Fruit fly (Drosophila melanogaster) whole organism, prepupa: ENCODE results near the gene E2f2.

Experiments
- CG10631 ChIP-seq: fragments of 200-800 bp; sonication (Bioruptor generic); optimal IDR thresholded peaks from 2 replicates; lab custom pipeline; 2016; ENCODE audit warnings: missing biosample characterization, missing genetic modification characterization
- CG10669 ChIP-seq: fragments of 200-800 bp; sonication (Bioruptor generic); optimal IDR thresholded peaks from 3 replicates; lab custom pipeline; 2018; ENCODE audit warnings: missing biosample characterization, mild to moderate bottlenecking, missing genetic modification characterization, moderate library complexity
- CG11294 ChIP-seq: fragments of 200-800 bp; sonication (Bioruptor generic); IDR thresholded peaks from 2 replicates; pipeline ENCODE4 v1.3.6; 2022; ENCODE audit warnings: missing biosample characterization, missing genetic modification characterization
- CG11762 ChIP-seq: fragments of 200-800 bp; sonication (Bioruptor generic); optimal IDR thresholded peaks from 3 replicates; lab custom pipeline; 2016; ENCODE audit warnings: missing biosample characterization, missing genetic modification characterization; ENCODE audit not compliant: insufficient read depth
- CG15336 ChIP-seq: fragments of 200-800 bp; sonication (Bioruptor generic); IDR thresholded peaks from 2 replicates; pipeline ENCODE4 v1.3.6; 2022; ENCODE audit warnings: missing biosample characterization, missing genetic modification characterization
- CG1621 ChIP-seq: fragments of 200-800 bp; sonication (Bioruptor generic); optimal IDR thresholded peaks from 3 replicates; lab custom pipeline; 2018; ENCODE audit warnings: missing biosample characterization, mild to moderate bottlenecking, missing genetic modification characterization
- CG3032 ChIP-seq: fragments of 200-800 bp; optimal IDR thresholded peaks from 2 replicates; lab custom pipeline; 2019; ENCODE audit warnings: missing biosample characterization, mild to moderate bottlenecking, missing genetic modification characterization, moderate library complexity
- CG31627 ChIP-seq: fragments of 200-800 bp; sonication (Bioruptor generic); optimal IDR thresholded peaks from 3 replicates; lab custom pipeline; 2016; ENCODE audit warnings: missing biosample characterization, missing genetic modification characterization
- CG32006 ChIP-seq: fragments of 200-800 bp; sonication (Bioruptor generic); optimal IDR thresholded peaks from 3 replicates; lab custom pipeline; 2017; ENCODE audit warnings: missing biosample characterization, mild to moderate bottlenecking, missing genetic modification characterization
- CG3919 ChIP-seq: fragments of 200-800 bp; sonication (Bioruptor generic); optimal IDR thresholded peaks from 3 replicates; lab custom pipeline; 2016; ENCODE audit warnings: missing biosample characterization, missing genetic modification characterization
- CG4318 ChIP-seq: fragments of 200-800 bp; sonication (Bioruptor generic); optimal IDR thresholded peaks from 3 replicates; lab custom pipeline; 2017; ENCODE audit warnings: missing biosample characterization, mild to moderate bottlenecking, missing genetic modification characterization
- CG6163 ChIP-seq: fragments of 200-800 bp; sonication (Bioruptor generic); IDR thresholded peaks from 3 replicates; pipeline ENCODE4 v1.3.6; 2022; ENCODE audit warnings: missing biosample characterization, missing genetic modification characterization
- CG6276 ChIP-seq: fragments of 200-800 bp; sonication (Bioruptor generic); optimal IDR thresholded peaks from 2 replicates; lab custom pipeline; 2017; ENCODE audit warnings: missing biosample characterization, mild to moderate bottlenecking, missing genetic modification characterization
- CG6792 ChIP-seq: fragments of 200-800 bp; sonication (Bioruptor generic); optimal IDR thresholded peaks from 3 replicates; lab custom pipeline; 2016; ENCODE audit warnings: missing biosample characterization, missing genetic modification characterization
- CG6808 ChIP-seq: fragments of 200-800 bp; sonication (Bioruptor generic); optimal IDR thresholded peaks from 3 replicates; lab custom pipeline; 2017; ENCODE audit warnings: missing biosample characterization, missing genetic modification characterization, mild to moderate bottlenecking, moderate library complexity, missing genetic modification reagents
- CG6854 ChIP-seq: fragments of 200-800 bp; sonication (Bioruptor generic); optimal IDR thresholded peaks from 2 replicates; lab custom pipeline; 2017; ENCODE audit warnings: missing biosample characterization, mild to moderate bottlenecking, missing genetic modification characterization
- CG7368 ChIP-seq: fragments of 200-800 bp; sonication (Bioruptor generic); optimal IDR thresholded peaks from 3 replicates; lab custom pipeline; 2016; ENCODE audit warnings: missing biosample characterization, missing genetic modification characterization
- CG8119 ChIP-seq: fragments of 200-800 bp; sonication (Bioruptor generic); IDR thresholded peaks from 3 replicates; pipeline ENCODE4 v1.3.6; 2022; ENCODE audit warnings: missing biosample characterization, missing genetic modification characterization
- CG9139 ChIP-seq: fragments of 200-800 bp; sonication (Bioruptor generic); optimal IDR thresholded peaks from 3 replicates; lab custom pipeline; 2017; ENCODE audit warnings: missing biosample characterization, mild to moderate bottlenecking, missing genetic modification characterization
- Eip75B ChIP-seq: fragments of 200-800 bp; sonication (Bioruptor generic); optimal IDR thresholded peaks from 3 replicates; lab custom pipeline; 2016; ENCODE audit warnings: missing biosample characterization, missing genetic modification characterization
- Eip78C ChIP-seq: fragments of 200-800 bp; sonication (Bioruptor generic); peaks from one replicate; lab custom pipeline; 2016; ENCODE audit warnings: missing biosample characterization, missing genetic modification characterization
- Ets21C ChIP-seq: fragments of 200-800 bp; sonication (Bioruptor generic); optimal IDR thresholded peaks from 3 replicates; lab custom pipeline; 2016; ENCODE audit warnings: missing biosample characterization, missing genetic modification characterization
- Ets96B ChIP-seq: fragments of 200-800 bp; optimal IDR thresholded peaks from 2 replicates; lab custom pipeline; 2019; ENCODE audit warnings: missing biosample characterization, mild to moderate bottlenecking, missing genetic modification characterization, moderate library complexity
- Gug ChIP-seq: fragments of 200-800 bp; sonication (Bioruptor generic); IDR thresholded peaks from 2 replicates; pipeline ENCODE4 v1.3.6; 2022; ENCODE audit warnings: missing biosample characterization, missing genetic modification characterization
- Hr39 ChIP-seq: fragments of 200-800 bp; sonication (Bioruptor generic); optimal IDR thresholded peaks from 2 replicates; lab custom pipeline; 2016; ENCODE audit warnings: missing biosample characterization, missing genetic modification characterization
- Hr4 ChIP-seq: fragments of 200-800 bp; sonication (Bioruptor generic); optimal IDR thresholded peaks from 3 replicates; lab custom pipeline; 2016; ENCODE audit warnings: missing biosample characterization, missing genetic modification characterization
- Lpt ChIP-seq: fragments of 200-800 bp; sonication (Bioruptor generic); optimal IDR thresholded peaks from 3 replicates; lab custom pipeline; 2016; ENCODE audit warnings: missing biosample characterization, missing genetic modification characterization
- Met ChIP-seq: fragments of 200-800 bp; sonication (Bioruptor generic); optimal IDR thresholded peaks from 3 replicates; lab custom pipeline; 2016; ENCODE audit warnings: missing biosample characterization, missing genetic modification characterization
- OdsH ChIP-seq: fragments of 200-800 bp; sonication (Bioruptor generic); optimal IDR thresholded peaks from 3 replicates; lab custom pipeline; 2016; ENCODE audit warnings: missing biosample characterization, missing genetic modification characterization
- Smox ChIP-seq: fragments of 200-800 bp; sonication (Bioruptor generic); optimal IDR thresholded peaks from 3 replicates; lab custom pipeline; 2016; ENCODE audit warnings: missing biosample characterization, missing genetic modification characterization
- Sox102F ChIP-seq: fragments of 200-800 bp; sonication (Bioruptor generic); optimal IDR thresholded peaks from 2 replicates; lab custom pipeline; 2016; ENCODE audit warnings: missing biosample characterization, mild to moderate bottlenecking, missing genetic modification characterization
- Sox14 ChIP-seq: fragments of 200-800 bp; sonication (Bioruptor generic); optimal IDR thresholded peaks from 3 replicates; lab custom pipeline; 2016; ENCODE audit warnings: missing biosample characterization, missing genetic modification characterization
- achi ChIP-seq: fragments of 200-800 bp; sonication (Bioruptor generic); optimal IDR thresholded peaks from 3 replicates; lab custom pipeline; 2016; ENCODE audit warnings: missing biosample characterization, missing genetic modification characterization
- acj6 ChIP-seq: fragments of 200-800 bp; sonication (Bioruptor generic); optimal IDR thresholded peaks from 3 replicates; lab custom pipeline; 2016; ENCODE audit warnings: missing biosample characterization, missing genetic modification characterization
- cyc ChIP-seq: fragments of 200-800 bp; sonication (Bioruptor generic); optimal IDR thresholded peaks from 3 replicates; lab custom pipeline; 2016; ENCODE audit warnings: missing biosample characterization, missing genetic modification characterization
- eg ChIP-seq: fragments of 200-800 bp; sonication (Bioruptor generic); IDR thresholded peaks from 3 replicates; pipeline ENCODE4 v1.3.6; 2022; ENCODE audit warnings: missing biosample characterization, missing genetic modification characterization
- esn ChIP-seq: fragments of 200-800 bp; sonication (Bioruptor generic); optimal IDR thresholded peaks from 2 replicates; lab custom pipeline; 2016; ENCODE audit warnings: missing biosample characterization, mild to moderate bottlenecking, missing genetic modification characterization, moderate library complexity
- fd85E ChIP-seq: fragments of 200-800 bp; sonication (Bioruptor generic); optimal IDR thresholded peaks from 3 replicates; lab custom pipeline; 2016; ENCODE audit warnings: missing biosample characterization, missing genetic modification characterization
- fkh ChIP-seq: fragments of 200-800 bp; sonication (Bioruptor generic); optimal IDR thresholded peaks from 3 replicates; lab custom pipeline; 2017; ENCODE audit warnings: missing biosample characterization, mild to moderate bottlenecking, missing genetic modification characterization, moderate library complexity
- lz ChIP-seq: fragments of 200-800 bp; sonication (Bioruptor generic); optimal IDR thresholded peaks from 3 replicates; lab custom pipeline; 2016; ENCODE audit warnings: missing biosample characterization, missing genetic modification characterization
- net ChIP-seq: fragments of 200-800 bp; sonication (Bioruptor generic); optimal IDR thresholded peaks from 3 replicates; lab custom pipeline; 2016; ENCODE audit warnings: missing biosample characterization, missing genetic modification characterization
- pdm3 ChIP-seq: fragments of 200-800 bp; sonication (Bioruptor generic); optimal IDR thresholded peaks from 3 replicates; lab custom pipeline; 2016; ENCODE audit warnings: missing biosample characterization, missing genetic modification characterization
- spab ChIP-seq: fragments of 200-800 bp; sonication (Bioruptor generic); optimal IDR thresholded peaks from 2 replicates; lab custom pipeline; 2017; ENCODE audit warnings: missing biosample characterization, mild to moderate bottlenecking, missing genetic modification characterization, missing genetic modification reagents
- ss ChIP-seq, 2 experiments: fragments of 200-800 bp; sonication (Bioruptor generic); optimal IDR thresholded peaks; 2 replicates in 1 of 2; 3 replicates in 1 of 2; lab custom pipeline; 2017 to 2018; ENCODE audit warnings: mild to moderate bottlenecking in 2 of 2, missing biosample characterization in 2 of 2, missing genetic modification characterization in 2 of 2, moderate library complexity in 1 of 2
- svp ChIP-seq: fragments of 200-800 bp; sonication (Bioruptor generic); peaks from one replicate; lab custom pipeline; 2016; ENCODE audit warnings: missing biosample characterization, missing genetic modification characterization
- topi ChIP-seq: fragments of 200-800 bp; sonication (Bioruptor generic); optimal IDR thresholded peaks from 3 replicates; lab custom pipeline; 2016; ENCODE audit warnings: missing biosample characterization, missing genetic modification characterization

E2f2 gene

dm6 chr2L:21197178-21197577 is 40.6 kb upstream of the E2f2 start:
- TF ChIP-seq Met (peak; percentile 16), CG6808 (GFP tag; lab: Kevin White, UChicago) (no peak), Eip78C (GFP tag; lab: Kevin White, UChicago) (peak; percentile 78), Sox14 (peak; percentile 26), Ets96B (tag; lab: Kevin White, UChicago) (no peak), Ets21C (GFP tag; lab: Kevin White, UChicago) (peak; percentile 5), CG1621 (tag; lab: Kevin White, UChicago) (no peak), svp (peak; percentile 71), CG4318 (peak; percentile 23), eg (peak; percentile 61; the same call in 2 of the 3 replicates), CG15336 (peak; percentile 49), CG31627 (peak; percentile 3), cyc (GFP tag; lab: Kevin White, UChicago) (peak; percentile 10), pdm3 (GFP tag; lab: Kevin White, UChicago) (peak; percentile 21), Sox102F (GFP tag; lab: Kevin White, UChicago) (peak; percentile 17), spab (GFP tag; lab: Kevin White, UChicago) (no peak), Smox (GFP tag; lab: Kevin White, UChicago) (peak; percentile 29), CG6854 (GFP tag; lab: Kevin White, UChicago) (no peak), achi (peak; percentile 35), CG10669 (GFP tag; lab: Kevin White, UChicago) (peak; percentile 22), CG10631 (GFP tag; lab: Kevin White, UChicago) (peak; percentile 17), CG6163 (GFP tag; lab: Robert Waterston, UW) (peak; percentile 67; the same call in 2 of the 3 replicates), CG11762 (peak; percentile 38), Lpt (peak; percentile 28), acj6 (GFP tag; lab: Kevin White, UChicago) (peak; percentile 35), CG11294 (0 out of 2 replicates have a peak, but pooled peaks have one; percentile 10), topi (GFP tag; lab: Kevin White, UChicago) (peak; percentile 27), OdsH (GFP tag; lab: Kevin White, UChicago) (peak; percentile 34), CG9139 (GFP tag; lab: Kevin White, UChicago) (no peak), ss (GFP tag; optimal IDR thresholded peaks at IDR 0.05; lab: Kevin White, UChicago) (no peak), CG6276 (GFP tag; lab: Kevin White, UChicago) (peak; percentile 36), CG7368 (GFP tag; lab: Kevin White, UChicago) (no peak), Hr4 (GFP tag; lab: Kevin White, UChicago) (peak; percentile 52), CG3919 (peak; percentile 47), net (GFP tag; lab: Kevin White, UChicago) (peak; percentile 48), CG32006 (peak; percentile 56), CG8119 (GFP tag; lab: Robert Waterston, UW) (0 out of 3 replicates have a peak, but pooled peaks have one; percentile 43)

- TF ChIP-seq Gug = peak; percentile 30; the same call in 1 of the 2 replicates
- peak; percentile 38 for TF ChIP-seq Ets96B (tag; lab: Kevin White, UChicago)
- TF ChIP-seq OdsH (GFP tag; lab: Kevin White, UChicago) = peak; percentile 43
- no peak for TF ChIP-seq Eip75B (GFP tag; lab: Kevin White, UChicago)
- peak; percentile 14 for TF ChIP-seq net (GFP tag; lab: Kevin White, UChicago)
- peak; percentile 65 for TF ChIP-seq Hr39 (GFP tag; lab: Kevin White, UChicago)
- TF ChIP-seq achi = peak; percentile 33
- TF ChIP-seq topi (GFP tag; lab: Kevin White, UChicago) = peak; percentile 25
- no peak for TF ChIP-seq CG7368 (GFP tag; lab: Kevin White, UChicago)
- peak; percentile 25 for TF ChIP-seq esn (GFP tag; lab: Kevin White, UChicago)
- TF ChIP-seq lz (GFP tag; lab: Kevin White, UChicago) = no peak
- TF ChIP-seq CG6276 (GFP tag; lab: Kevin White, UChicago) = peak; percentile 18
- TF ChIP-seq CG15336 = peak; percentile 26; the same call in 1 of the 2 replicates
- peak; percentile 73 for TF ChIP-seq CG32006
- peak; percentile 19 for TF ChIP-seq svp
- peak; percentile 35 for TF ChIP-seq CG4318
- peak; percentile 23 for TF ChIP-seq Met
- TF ChIP-seq eg = 0 out of 3 replicates have a peak, but pooled peaks have one; percentile 18
- TF ChIP-seq CG31627 = no peak
- TF ChIP-seq CG6792 = no peak
- peak; percentile 18 for TF ChIP-seq Sox14
- TF ChIP-seq CG3919 = peak; percentile 37
- peak; percentile 53 for TF ChIP-seq Hr4 (GFP tag; lab: Kevin White, UChicago)
- peak; percentile 75 for TF ChIP-seq Eip78C (GFP tag; lab: Kevin White, UChicago)
- peak; percentile 29 for TF ChIP-seq fkh (GFP tag; lab: Kevin White, UChicago)
- peak; percentile 26 for TF ChIP-seq Smox (GFP tag; lab: Kevin White, UChicago)
- peak; percentile 16 for TF ChIP-seq CG10631 (GFP tag; lab: Kevin White, UChicago)
- TF ChIP-seq CG3032 = peak; percentile 31
- no peak for TF ChIP-seq fd85E
- peak; percentile 34 for TF ChIP-seq pdm3 (GFP tag; lab: Kevin White, UChicago)
- peak; percentile 25 for TF ChIP-seq acj6 (GFP tag; lab: Kevin White, UChicago)
Measured at dm6 chr2L:21196511-21196910, 40.0 kb upstream of the E2f2 start.
